Fruit fly (Drosophila melanogaster) whole organism, prepupa: ENCODE results near the gene Duox.

Experiments used
- Blimp-1 ChIP-seq: fragments of 200-800 bp; sonication (Bioruptor generic); optimal IDR thresholded peaks from 3 replicates; lab custom pipeline; 2017; ENCODE audit warnings: missing biosample characterization, missing genetic modification characterization, mild to moderate bottlenecking, moderate library complexity, missing genetic modification reagents
- CG10631 ChIP-seq: fragments of 200-800 bp; sonication (Bioruptor generic); optimal IDR thresholded peaks from 2 replicates; lab custom pipeline; 2016; ENCODE audit warnings: missing biosample characterization, missing genetic modification characterization
- CG11294 ChIP-seq: fragments of 200-800 bp; sonication (Bioruptor generic); IDR thresholded peaks from 2 replicates; pipeline ENCODE4 v1.3.6; 2022; ENCODE audit warnings: missing biosample characterization, missing genetic modification characterization
- CG11762 ChIP-seq: fragments of 200-800 bp; sonication (Bioruptor generic); optimal IDR thresholded peaks from 3 replicates; lab custom pipeline; 2016; ENCODE audit warnings: missing biosample characterization, missing genetic modification characterization; ENCODE audit not compliant: insufficient read depth
- CG11902 ChIP-seq: fragments of 200-800 bp; sonication (Bioruptor generic); optimal IDR thresholded peaks from 3 replicates; lab custom pipeline; 2016; ENCODE audit warnings: missing biosample characterization, missing genetic modification characterization
- CG15336 ChIP-seq: fragments of 200-800 bp; sonication (Bioruptor generic); IDR thresholded peaks from 2 replicates; pipeline ENCODE4 v1.3.6; 2022; ENCODE audit warnings: missing biosample characterization, missing genetic modification characterization
- CG16779 ChIP-seq: fragments of 200-800 bp; sonication (Bioruptor generic); optimal IDR thresholded peaks from 3 replicates; lab custom pipeline; 2017; ENCODE audit warnings: missing biosample characterization, mild to moderate bottlenecking, missing genetic modification characterization
- CG32006 ChIP-seq: fragments of 200-800 bp; sonication (Bioruptor generic); optimal IDR thresholded peaks from 3 replicates; lab custom pipeline; 2017; ENCODE audit warnings: missing biosample characterization, mild to moderate bottlenecking, missing genetic modification characterization
- CG3919 ChIP-seq: fragments of 200-800 bp; sonication (Bioruptor generic); optimal IDR thresholded peaks from 3 replicates; lab custom pipeline; 2016; ENCODE audit warnings: missing biosample characterization, missing genetic modification characterization
- CG4318 ChIP-seq: fragments of 200-800 bp; sonication (Bioruptor generic); optimal IDR thresholded peaks from 3 replicates; lab custom pipeline; 2017; ENCODE audit warnings: missing biosample characterization, mild to moderate bottlenecking, missing genetic modification characterization
- CG6276 ChIP-seq: fragments of 200-800 bp; sonication (Bioruptor generic); optimal IDR thresholded peaks from 2 replicates; lab custom pipeline; 2017; ENCODE audit warnings: missing biosample characterization, mild to moderate bottlenecking, missing genetic modification characterization
- CG7368 ChIP-seq: fragments of 200-800 bp; sonication (Bioruptor generic); optimal IDR thresholded peaks from 3 replicates; lab custom pipeline; 2016; ENCODE audit warnings: missing biosample characterization, missing genetic modification characterization
- CG8119 ChIP-seq: fragments of 200-800 bp; sonication (Bioruptor generic); IDR thresholded peaks from 3 replicates; pipeline ENCODE4 v1.3.6; 2022; ENCODE audit warnings: missing biosample characterization, missing genetic modification characterization
- CG8632 ChIP-seq: fragments of 200-800 bp; sonication (Bioruptor generic); optimal IDR thresholded peaks from 3 replicates; lab custom pipeline; 2016; ENCODE audit warnings: missing biosample characterization, missing genetic modification characterization
- CG9139 ChIP-seq: fragments of 200-800 bp; sonication (Bioruptor generic); optimal IDR thresholded peaks from 3 replicates; lab custom pipeline; 2017; ENCODE audit warnings: missing biosample characterization, mild to moderate bottlenecking, missing genetic modification characterization
- Eip75B ChIP-seq: fragments of 200-800 bp; sonication (Bioruptor generic); optimal IDR thresholded peaks from 3 replicates; lab custom pipeline; 2016; ENCODE audit warnings: missing biosample characterization, missing genetic modification characterization
- Eip78C ChIP-seq: fragments of 200-800 bp; sonication (Bioruptor generic); peaks from one replicate; lab custom pipeline; 2016; ENCODE audit warnings: missing biosample characterization, missing genetic modification characterization
- Eip93F ChIP-seq: fragments of 200-800 bp; sonication (Bioruptor generic); optimal IDR thresholded peaks from 2 replicates; lab custom pipeline; 2016; ENCODE audit warnings: missing biosample characterization, mild to moderate bottlenecking, missing genetic modification characterization
- Hr38 ChIP-seq: sonication (Bioruptor generic); optimal IDR thresholded peaks from 2 replicates; lab custom pipeline; 2016; ENCODE audit warnings: missing biosample characterization, missing genetic modification characterization
- Hr39 ChIP-seq: fragments of 200-800 bp; sonication (Bioruptor generic); optimal IDR thresholded peaks from 2 replicates; lab custom pipeline; 2016; ENCODE audit warnings: missing biosample characterization, missing genetic modification characterization
- Hr4 ChIP-seq: fragments of 200-800 bp; sonication (Bioruptor generic); optimal IDR thresholded peaks from 3 replicates; lab custom pipeline; 2016; ENCODE audit warnings: missing biosample characterization, missing genetic modification characterization
- Lpt ChIP-seq: fragments of 200-800 bp; sonication (Bioruptor generic); optimal IDR thresholded peaks from 3 replicates; lab custom pipeline; 2016; ENCODE audit warnings: missing biosample characterization, missing genetic modification characterization
- Met ChIP-seq: fragments of 200-800 bp; sonication (Bioruptor generic); optimal IDR thresholded peaks from 3 replicates; lab custom pipeline; 2016; ENCODE audit warnings: missing biosample characterization, missing genetic modification characterization
- Smox ChIP-seq: fragments of 200-800 bp; sonication (Bioruptor generic); optimal IDR thresholded peaks from 3 replicates; lab custom pipeline; 2016; ENCODE audit warnings: missing biosample characterization, missing genetic modification characterization
- Sox102F ChIP-seq: fragments of 200-800 bp; sonication (Bioruptor generic); optimal IDR thresholded peaks from 2 replicates; lab custom pipeline; 2016; ENCODE audit warnings: missing biosample characterization, mild to moderate bottlenecking, missing genetic modification characterization
- Sox14 ChIP-seq: fragments of 200-800 bp; sonication (Bioruptor generic); optimal IDR thresholded peaks from 3 replicates; lab custom pipeline; 2016; ENCODE audit warnings: missing biosample characterization, missing genetic modification characterization
- Sox15 ChIP-seq: fragments of 200-800 bp; sonication (Bioruptor generic); optimal IDR thresholded peaks from 3 replicates; lab custom pipeline; 2016; ENCODE audit warnings: missing biosample characterization, missing genetic modification characterization
- cyc ChIP-seq: fragments of 200-800 bp; sonication (Bioruptor generic); optimal IDR thresholded peaks from 3 replicates; lab custom pipeline; 2016; ENCODE audit warnings: missing biosample characterization, missing genetic modification characterization
- dac ChIP-seq: fragments of 200-800 bp; sonication (Bioruptor generic); optimal IDR thresholded peaks from 2 replicates; lab custom pipeline; 2017; ENCODE audit warnings: missing biosample characterization, mild to moderate bottlenecking, missing genetic modification characterization
- eg ChIP-seq: fragments of 200-800 bp; sonication (Bioruptor generic); IDR thresholded peaks from 3 replicates; pipeline ENCODE4 v1.3.6; 2022; ENCODE audit warnings: missing biosample characterization, missing genetic modification characterization
- fd59A ChIP-seq: fragments of 200-800 bp; sonication (Bioruptor generic); optimal IDR thresholded peaks from 2 replicates; lab custom pipeline; 2017; ENCODE audit warnings: missing biosample characterization, mild to moderate bottlenecking, missing genetic modification characterization, missing genetic modification reagents
- fkh ChIP-seq: fragments of 200-800 bp; sonication (Bioruptor generic); optimal IDR thresholded peaks from 3 replicates; lab custom pipeline; 2017; ENCODE audit warnings: missing biosample characterization, mild to moderate bottlenecking, missing genetic modification characterization, moderate library complexity
- lz ChIP-seq: fragments of 200-800 bp; sonication (Bioruptor generic); optimal IDR thresholded peaks from 3 replicates; lab custom pipeline; 2016; ENCODE audit warnings: missing biosample characterization, missing genetic modification characterization
- net ChIP-seq: fragments of 200-800 bp; sonication (Bioruptor generic); optimal IDR thresholded peaks from 3 replicates; lab custom pipeline; 2016; ENCODE audit warnings: missing biosample characterization, missing genetic modification characterization
- spab ChIP-seq: fragments of 200-800 bp; sonication (Bioruptor generic); optimal IDR thresholded peaks from 2 replicates; lab custom pipeline; 2017; ENCODE audit warnings: missing biosample characterization, mild to moderate bottlenecking, missing genetic modification characterization, missing genetic modification reagents
- svp ChIP-seq: fragments of 200-800 bp; sonication (Bioruptor generic); peaks from one replicate; lab custom pipeline; 2016; ENCODE audit warnings: missing biosample characterization, missing genetic modification characterization
- topi ChIP-seq: fragments of 200-800 bp; sonication (Bioruptor generic); optimal IDR thresholded peaks from 3 replicates; lab custom pipeline; 2016; ENCODE audit warnings: missing biosample characterization, missing genetic modification characterization
- vri ChIP-seq: fragments of 200-800 bp; sonication (Bioruptor generic); optimal IDR thresholded peaks from 3 replicates; lab custom pipeline; 2016; ENCODE audit warnings: missing biosample characterization, mild to moderate bottlenecking, missing genetic modification characterization

Gene Duox

DNA sequence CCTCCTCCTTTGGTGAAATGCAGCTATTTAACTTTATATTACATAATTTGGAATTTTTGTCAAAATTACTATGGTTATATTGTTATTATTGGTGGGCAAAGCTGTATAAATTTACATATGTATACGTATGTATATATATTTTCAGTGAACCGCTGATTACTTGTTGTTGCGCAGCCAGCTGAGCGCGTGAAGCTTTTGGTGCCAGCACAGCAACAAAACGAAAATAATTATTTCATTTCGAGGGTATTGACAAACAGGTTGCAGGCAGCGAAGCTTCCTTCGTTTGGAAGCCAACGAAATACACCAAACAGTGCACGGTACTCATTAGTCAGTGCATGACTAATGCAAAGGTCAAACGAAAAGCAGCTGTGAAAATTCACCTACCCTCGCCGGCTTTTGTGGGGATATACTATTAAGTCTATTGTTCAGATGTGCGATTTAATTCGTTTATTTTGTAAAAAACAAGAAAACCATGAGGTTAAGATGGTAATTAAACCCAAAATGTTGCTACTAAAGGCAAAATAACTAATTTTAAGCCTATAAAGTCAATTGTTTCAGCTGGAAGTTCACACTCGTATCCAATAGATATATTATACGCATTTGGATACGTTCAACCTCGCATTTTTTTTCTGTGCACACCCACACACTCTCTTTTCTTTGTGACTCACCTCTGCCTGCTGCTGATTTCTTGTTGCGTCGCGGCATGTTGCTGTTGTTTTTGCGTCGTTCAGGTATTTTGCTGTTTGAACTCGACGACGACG, 43.1 kb upstream of the Duox start (continued):
- TF ChIP-seq Smox (GFP tag; lab: Kevin White, UChicago) (peak; percentile 36), CG32006 (peak; percentile 44), Hr38 (GFP tag; lab: Kevin White, UChicago) (no peak), fkh (GFP tag; lab: Kevin White, UChicago) (no peak), CG16779 (tag; lab: Kevin White, UChicago) (no peak), vri (GFP tag; lab: Kevin White, UChicago) (peak; percentile 59), topi (GFP tag; lab: Kevin White, UChicago) (peak; percentile 57), Hr4 (peak; percentile 69), CG8632 (GFP tag; lab: Kevin White, UChicago) (peak; percentile 1), Met (GFP tag; lab: Kevin White, UChicago) (peak; percentile 53), Eip78C (GFP tag; lab: Kevin White, UChicago) (peak; percentile 89), CG6276 (GFP tag; lab: Kevin White, UChicago) (peak; percentile 12), Hr39 (GFP tag; lab: Kevin White, UChicago) (peak; percentile 50), dac (GFP tag; lab: Kevin White, UChicago) (peak; percentile 8), CG4318 (GFP tag; lab: Kevin White, UChicago) (no peak), Sox15 (GFP tag; lab: Kevin White, UChicago) (no peak), CG3919 (GFP tag; lab: Kevin White, UChicago) (peak; percentile 50), CG11762 (GFP tag; lab: Kevin White, UChicago) (peak; percentile 37), Lpt (GFP tag; lab: Kevin White, UChicago) (no peak), cyc (peak; percentile 8), Sox102F (GFP tag; lab: Kevin White, UChicago) (peak; percentile 39), CG11902 (GFP tag; lab: Kevin White, UChicago) (no peak), CG15336 (GFP tag; lab: Robert Waterston, UW) (peak; percentile 55), fd59A (GFP tag; lab: Kevin White, UChicago) (peak; percentile 38), net (GFP tag; lab: Kevin White, UChicago) (peak; percentile 58), CG10631 (GFP tag; lab: Kevin White, UChicago) (peak; percentile 41), Eip93F (GFP tag; lab: Kevin White, UChicago) (peak; percentile 39), Eip75B (peak; percentile 55), Sox14 (GFP tag; lab: Kevin White, UChicago) (peak; percentile 80), lz (GFP tag; lab: Kevin White, UChicago) (peak; percentile 61), Blimp-1 (GFP tag; lab: Kevin White, UChicago) (peak; percentile 16), CG7368 (GFP tag; lab: Kevin White, UChicago) (peak; percentile 33)

DNA sequence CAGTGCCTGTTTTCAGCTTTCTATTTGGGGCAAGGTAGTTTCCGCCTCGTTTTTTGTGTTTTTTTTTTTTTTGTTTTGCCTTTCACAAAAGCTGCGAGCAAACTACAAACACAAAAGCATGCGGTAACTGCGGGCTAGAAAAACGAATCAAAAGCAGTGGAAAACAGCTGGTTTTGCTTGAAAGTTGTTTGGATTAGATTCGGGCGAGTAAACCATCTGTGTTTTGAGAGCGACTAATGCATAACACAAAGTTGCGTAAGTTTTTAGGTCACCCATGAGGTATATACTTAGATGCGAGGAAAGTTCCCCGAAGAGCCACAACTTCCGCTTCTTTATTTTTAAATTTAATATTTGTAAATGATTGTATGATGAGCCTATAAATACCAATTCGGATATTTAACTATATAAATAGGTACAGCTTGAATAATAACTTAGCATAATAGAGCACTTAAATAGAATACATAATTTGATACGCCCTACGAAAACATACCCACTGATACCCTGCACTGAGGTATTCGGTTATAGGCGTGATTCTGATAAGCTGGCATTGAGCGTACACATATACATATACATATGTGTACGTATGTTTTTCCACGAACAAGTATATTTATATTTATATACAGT, 42.4 kb upstream of the Duox start:
- TF ChIP-seq CG9139 (GFP tag; lab: Kevin White, UChicago) (no peak), svp (GFP tag; lab: Kevin White, UChicago) (peak; percentile 27), CG7368 (GFP tag; lab: Kevin White, UChicago) (no peak), fkh (GFP tag; lab: Kevin White, UChicago) (peak; percentile 36), CG6276 (GFP tag; lab: Kevin White, UChicago) (peak; percentile 19), Hr4 (no peak), CG8119 (GFP tag; lab: Robert Waterston, UW) (peak; percentile 33; the same call in 1 of the 3 replicates), eg (GFP tag; lab: Robert Waterston, UW) (peak; percentile 4; the same call in 1 of the 3 replicates), CG11294 (GFP tag; lab: Robert Waterston, UW) (no peak), spab (GFP tag; lab: Kevin White, UChicago) (no peak)
